Worm (Caenorhabditis elegans) whole organism, L1 larva: Measurements from ENCODE around the gene clec-61.

Source experiments
- C16A3.4 ChIP-seq: fragments of 150-350 bp; optimal IDR thresholded peaks from 2 replicates; lab custom pipeline; 2014; ENCODE audit warnings: missing biosample characterization, missing genetic modification characterization
- Y116A8C.19 ChIP-seq: sonication (generic microtip); optimal IDR thresholded peaks from 2 replicates; lab custom pipeline; 2016; ENCODE audit warnings: missing compliant biosample characterization, missing genetic modification characterization, borderline replicate concordance
- aha-1 ChIP-seq: fragments of 150-350 bp; optimal IDR thresholded peaks from 2 replicates; lab custom pipeline; 2014; ENCODE audit warnings: missing biosample characterization, missing genetic modification characterization
- alr-1 ChIP-seq: fragments of 200-800 bp; sonication (Bioruptor generic); optimal IDR thresholded peaks from 2 replicates; lab custom pipeline; 2018; ENCODE audit warnings: borderline replicate concordance, mild to moderate bottlenecking, missing genetic modification characterization, missing compliant biosample characterization
- ama-1 ChIP-seq: fragments of 150-350 bp; optimal IDR thresholded peaks from 2 replicates; lab custom pipeline; 2014
- blmp-1 ChIP-seq: fragments of 150-350 bp; optimal IDR thresholded peaks from 2 replicates; lab custom pipeline; 2014; ENCODE audit warnings: missing biosample characterization, missing genetic modification characterization
- ceh-8 ChIP-seq: fragments of 200-800 bp; sonication (Bioruptor generic); optimal IDR thresholded peaks from 2 replicates; lab custom pipeline; 2018; ENCODE audit warnings: mild to moderate bottlenecking, missing genetic modification characterization, moderate library complexity, missing compliant biosample characterization
- ceh-82 ChIP-seq, 3 experiments: fragments of 150-350 bp in 1 of 3; sonication (generic microtip) in 2 of 3; optimal IDR thresholded peaks; 2 replicates each; lab custom pipeline; 2014 to 2017; ENCODE audit warnings: missing biosample characterization in 3 of 3, missing genetic modification characterization in 3 of 3
- ceh-90 ChIP-seq: sonication (generic microtip); optimal IDR thresholded peaks from 2 replicates; lab custom pipeline; 2016; ENCODE audit warnings: missing genetic modification characterization, missing compliant biosample characterization
- ces-1 ChIP-seq: fragments of 150-350 bp; optimal IDR thresholded peaks from 2 replicates; lab custom pipeline; 2014; ENCODE audit warnings: missing biosample characterization, missing genetic modification reagents, missing genetic modification characterization
- dpl-1 ChIP-seq, 3 experiments: fragments of 150-350 bp in 2 of 3; sonication (generic microtip) in 1 of 3; optimal IDR thresholded peaks; 2 replicates each; lab custom pipeline; 2014 to 2017; ENCODE audit warnings: missing biosample characterization in 3 of 3, missing genetic modification characterization in 3 of 3, missing genetic modification reagents in 3 of 3
- dsc-1 ChIP-seq: sonication (generic microtip); optimal IDR thresholded peaks from 2 replicates; lab custom pipeline; 2016; ENCODE audit warnings: mild to moderate bottlenecking, missing genetic modification characterization, missing compliant biosample characterization
- efl-1 ChIP-seq, 4 experiments: fragments of 150-350 bp; optimal IDR thresholded peaks in 3 of 4; peaks in 1 of 4; 1 replicate in 1 of 4; 2 replicates in 3 of 4; lab custom pipeline; 2014; ENCODE audit warnings: missing biosample characterization in 2 of 4, missing genetic modification characterization in 2 of 4, missing genetic modification reagents in 2 of 4
- efl-3 ChIP-seq: fragments of 200-800 bp; sonication (Bioruptor generic); optimal IDR thresholded peaks from 2 replicates; lab custom pipeline; 2018; ENCODE audit warnings: mild to moderate bottlenecking, missing genetic modification characterization, missing compliant biosample characterization
- egl-13 ChIP-seq: sonication (generic microtip); optimal IDR thresholded peaks from 2 replicates; lab custom pipeline; 2016; ENCODE audit warnings: missing genotype, missing genetic modification reagents, missing genetic modification characterization, missing compliant biosample characterization
- egl-27 ChIP-seq, 2 experiments: fragments of 150-350 bp in 1 of 2; sonication (generic microtip); optimal IDR thresholded peaks; 3 replicates each; lab custom pipeline; 2017 to 2018; ENCODE audit warnings: missing biosample characterization in 2 of 2, missing genetic modification characterization in 2 of 2, missing genetic modification reagents in 2 of 2
- elt-2 ChIP-seq: sonication (generic microtip); optimal IDR thresholded peaks from 2 replicates; lab custom pipeline; 2016; ENCODE audit warnings: missing genetic modification characterization, mild to moderate bottlenecking, inconsistent platforms, missing compliant biosample characterization, missing genetic modification reagents
- elt-3 ChIP-seq, 6 experiments: fragments of 150-350 bp in 1 of 6; sonication (generic microtip); optimal IDR thresholded peaks; 2 replicates each; lab custom pipeline; 2017 to 2018; ENCODE audit warnings: missing biosample characterization in 6 of 6, missing genetic modification characterization in 6 of 6, inconsistent platforms in 1 of 6
- fkh-10 ChIP-seq: sonication (generic microtip); optimal IDR thresholded peaks from 2 replicates; lab custom pipeline; 2017; ENCODE audit warnings: missing biosample characterization, missing genetic modification reagents, missing genetic modification characterization
- fkh-4 ChIP-seq: sonication (generic microtip); optimal IDR thresholded peaks from 2 replicates; lab custom pipeline; 2016; ENCODE audit warnings: missing compliant biosample characterization, missing genetic modification characterization, borderline replicate concordance
- fkh-8 ChIP-seq: sonication (generic microtip); optimal IDR thresholded peaks from 2 replicates; lab custom pipeline; 2016; ENCODE audit warnings: mild to moderate bottlenecking, missing genetic modification characterization, missing compliant biosample characterization
- hpl-2 ChIP-seq: fragments of 150-350 bp; optimal IDR thresholded peaks from 2 replicates; lab custom pipeline; 2014; ENCODE audit warnings: missing biosample characterization, missing genetic modification reagents, missing genetic modification characterization
- irx-1 ChIP-seq: sonication (generic microtip); optimal IDR thresholded peaks from 2 replicates; lab custom pipeline; 2016; ENCODE audit warnings: missing genetic modification characterization, missing compliant biosample characterization
- jun-1 ChIP-seq: fragments of 150-350 bp; optimal IDR thresholded peaks from 2 replicates; lab custom pipeline; 2014; ENCODE audit warnings: missing biosample characterization, missing genetic modification reagents, missing genetic modification characterization
- lin-13 ChIP-seq: fragments of 150-350 bp; optimal IDR thresholded peaks from 2 replicates; lab custom pipeline; 2014; ENCODE audit warnings: missing biosample characterization, missing genetic modification reagents, missing genetic modification characterization
- lin-35 ChIP-seq, 2 experiments: fragments of 150-350 bp; optimal IDR thresholded peaks; 2 replicates each; lab custom pipeline; 2014; ENCODE audit warnings: missing biosample characterization in 2 of 2, missing genetic modification characterization in 2 of 2, missing genetic modification reagents in 2 of 2
- mab-9 ChIP-seq: fragments of 200-800 bp; sonication (Bioruptor generic); IDR thresholded peaks from 2 replicates; pipeline ENCODE4 v1.3.6; 2022; ENCODE audit warnings: missing genetic modification reagents, missing genetic modification characterization, missing compliant biosample characterization
- mef-2 ChIP-seq: fragments of 150-350 bp; optimal IDR thresholded peaks from 2 replicates; lab custom pipeline; 2014; ENCODE audit warnings: missing biosample characterization, missing genetic modification characterization
- nhr-11 ChIP-seq: fragments of 150-350 bp; optimal IDR thresholded peaks from 2 replicates; lab custom pipeline; 2014; ENCODE audit warnings: missing biosample characterization, missing genetic modification characterization
- nhr-19 ChIP-seq: fragments of 200-800 bp; sonication (Bioruptor generic); conservative IDR thresholded peaks from 2 replicates; pipeline ENCODE4 v1.3.6; 2022; ENCODE audit warnings: missing genetic modification characterization, missing compliant biosample characterization
- nhr-20 ChIP-seq: sonication (generic microtip); optimal IDR thresholded peaks from 2 replicates; lab custom pipeline; 2016; ENCODE audit warnings: mild to moderate bottlenecking, missing genetic modification characterization, missing compliant biosample characterization
- nhr-76 ChIP-seq: sonication (generic microtip); optimal IDR thresholded peaks from 2 replicates; lab custom pipeline; 2017; ENCODE audit warnings: missing biosample characterization, missing genetic modification characterization
- nhr-77 ChIP-seq: fragments of 150-350 bp; optimal IDR thresholded peaks from 2 replicates; lab custom pipeline; 2014; ENCODE audit warnings: missing biosample characterization, missing genetic modification characterization
- nhr-90 ChIP-seq: sonication (generic microtip); optimal IDR thresholded peaks from 2 replicates; lab custom pipeline; 2016; ENCODE audit warnings: mild to moderate bottlenecking, missing genetic modification characterization, missing compliant biosample characterization; ENCODE audit not compliant: poor library complexity
- pag-3 ChIP-seq: sonication (generic microtip); optimal IDR thresholded peaks from 2 replicates; lab custom pipeline; 2017; ENCODE audit warnings: missing genetic modification characterization, mild to moderate bottlenecking, missing compliant biosample characterization, antibody characterized with exemption, borderline replicate concordance; ENCODE audit not compliant: insufficient read depth
- pax-3 ChIP-seq: fragments of 200-800 bp; sonication (Bioruptor generic); optimal IDR thresholded peaks from 2 replicates; lab custom pipeline; 2018; ENCODE audit warnings: mild to moderate bottlenecking, missing genetic modification characterization, moderate library complexity, missing compliant biosample characterization
- rnt-1 ChIP-seq: sonication (generic microtip); optimal IDR thresholded peaks from 2 replicates; lab custom pipeline; 2016; ENCODE audit warnings: mild to moderate bottlenecking, missing genetic modification characterization, moderate library complexity, missing compliant biosample characterization
- skn-1 ChIP-seq: fragments of 150-350 bp; optimal IDR thresholded peaks from 2 replicates; lab custom pipeline; 2014; ENCODE audit warnings: missing biosample characterization, missing genetic modification characterization
- snu-23 ChIP-seq: sonication (generic microtip); optimal IDR thresholded peaks from 2 replicates; lab custom pipeline; 2016; ENCODE audit warnings: missing genetic modification characterization, missing compliant biosample characterization
- sptf-1 ChIP-seq: fragments of 150-350 bp; optimal IDR thresholded peaks from 2 replicates; lab custom pipeline; 2014; ENCODE audit warnings: missing biosample characterization, missing genetic modification characterization
- tlp-1 ChIP-seq: fragments of 150-350 bp; optimal IDR thresholded peaks from 2 replicates; lab custom pipeline; 2014; ENCODE audit warnings: missing biosample characterization, missing genetic modification characterization
- unc-130 ChIP-seq: fragments of 150-350 bp; optimal IDR thresholded peaks from 2 replicates; lab custom pipeline; 2017; ENCODE audit warnings: missing biosample characterization, missing genetic modification characterization, inconsistent platforms
- unc-30 ChIP-seq: sonication (generic microtip); optimal IDR thresholded peaks from 2 replicates; lab custom pipeline; 2017; ENCODE audit warnings: missing biosample characterization, missing genetic modification characterization
- unc-62 ChIP-seq: fragments of 150-350 bp; optimal IDR thresholded peaks from 2 replicates; lab custom pipeline; 2014; ENCODE audit warnings: missing biosample characterization, missing genetic modification reagents, missing genetic modification characterization
- unc-86 ChIP-seq: sonication (generic microtip); optimal IDR thresholded peaks from 2 replicates; lab custom pipeline; 2016; ENCODE audit warnings: missing genetic modification characterization, missing compliant biosample characterization
- unc-98 ChIP-seq: fragments of 200-800 bp; sonication (Bioruptor generic); IDR thresholded peaks from 2 replicates; pipeline ENCODE4 v1.3.6; 2022; ENCODE audit warnings: missing genetic modification characterization, missing compliant biosample characterization
- vab-15 ChIP-seq: sonication (generic microtip); optimal IDR thresholded peaks from 2 replicates; lab custom pipeline; 2017; ENCODE audit warnings: missing genotype, mild to moderate bottlenecking, missing genetic modification characterization, missing compliant biosample characterization
- xbp-1 ChIP-seq: sonication (generic microtip); optimal IDR thresholded peaks from 2 replicates; lab custom pipeline; 2016; ENCODE audit warnings: missing genetic modification characterization, missing compliant biosample characterization
- zip-4 ChIP-seq: fragments of 200-800 bp; sonication (Bioruptor generic); optimal IDR thresholded peaks from 2 replicates; lab custom pipeline; 2018; ENCODE audit warnings: mild to moderate bottlenecking, missing genetic modification characterization, moderate library complexity, missing compliant biosample characterization
- ztf-11 ChIP-seq, 2 experiments: sonication (generic microtip); optimal IDR thresholded peaks; 2 replicates each; lab custom pipeline; 2016 to 2017; ENCODE audit warnings: missing genetic modification characterization in 2 of 2, missing biosample characterization in 1 of 2, missing compliant biosample characterization in 1 of 2
- ztf-4 ChIP-seq: fragments of 150-350 bp; optimal IDR thresholded peaks from 2 replicates; lab custom pipeline; 2014; ENCODE audit warnings: missing biosample characterization, missing genetic modification characterization

clec-61 gene

DNA sequence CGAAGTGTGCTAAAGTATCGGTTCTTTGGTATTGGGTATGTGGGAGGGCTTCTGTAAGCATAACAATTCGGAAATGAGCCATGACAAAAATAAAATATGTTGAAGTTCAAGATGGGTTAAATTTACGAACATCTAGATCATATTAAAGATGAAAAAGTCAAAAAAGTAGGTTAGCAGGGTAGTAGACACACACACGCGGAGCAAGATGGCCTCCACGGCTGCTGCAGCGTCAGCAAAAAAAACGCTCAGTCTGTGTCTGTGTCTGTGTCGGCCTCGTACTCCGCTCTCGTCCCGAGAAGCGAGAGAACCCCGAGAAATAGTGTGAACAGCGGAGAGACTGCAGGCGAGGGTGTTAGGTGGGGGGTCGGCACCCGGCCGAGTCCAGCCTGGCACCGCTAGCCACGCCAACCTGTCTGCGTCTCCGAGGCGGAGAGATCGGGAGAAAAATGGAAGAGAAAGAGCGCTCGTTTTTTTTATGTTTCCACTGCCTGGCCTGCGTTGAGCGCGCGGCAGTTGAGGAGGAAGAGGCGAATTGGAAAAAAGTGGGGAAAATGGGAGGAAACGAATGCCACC is 12.2 kb upstream of the clec-61 start, which contains the start of gene myrf-1:
Gene myrf-1, minus strand, starts transcription at position 51 of the 573 bp plus-strand sequence.
- TF ChIP-seq unc-62 (GFP tag; lab: Kevin White, UChicago) (no peak), Y116A8C.19 (tag; lab: Kevin White, UChicago) (no peak), skn-1 (tag; lab: Kevin White, UChicago) (peak; percentile 77), efl-1 (optimal IDR thresholded peaks at IDR 0.05; lab: Kevin White, UChicago) (peak; percentile 72 to 79), efl-1 (GFP tag; optimal IDR thresholded peaks at IDR 0.05 in 1 of 2; lab: Kevin White, UChicago) (peak; percentile 55 to 91), unc-98 (no peak), elt-3 (tag; optimal IDR thresholded peaks at IDR 0.05; lab: Kevin White, UChicago) (peak in 1 of 6 experiments; percentile 9), fkh-4 (tag; lab: Kevin White, UChicago) (no peak), dpl-1 (GFP tag; optimal IDR thresholded peaks at IDR 0.05; lab: Kevin White, UChicago) (peak in 2 of 3 experiments; percentile 37 to 55), sptf-1 (tag; lab: Kevin White, UChicago) (no peak), nhr-19 (peak; percentile 80), nhr-11 (tag; lab: Kevin White, UChicago) (peak; percentile 84), jun-1 (tag; lab: Kevin White, UChicago) (peak; percentile 92), dsc-1 (tag; lab: Kevin White, UChicago) (peak; percentile 77), lin-35 (GFP tag; optimal IDR thresholded peaks at IDR 0.05; lab: Kevin White, UChicago) (peak; percentile 53 to 59), nhr-77 (peak; percentile 75), lin-13 (GFP tag; lab: Kevin White, UChicago) (peak; percentile 52), unc-86 (tag; lab: Kevin White, UChicago) (peak; percentile 73), ama-1 (lab: Kevin White, UChicago) (no peak), unc-30 (tag; lab: Kevin White, UChicago) (no peak), fkh-8 (tag; lab: Kevin White, UChicago) (peak; percentile 90), xbp-1 (peak; percentile 70), mef-2 (tag; lab: Kevin White, UChicago) (peak; percentile 10), C16A3.4 (tag; lab: Kevin White, UChicago) (peak; percentile 65), ceh-90 (tag; lab: Kevin White, UChicago) (no peak), aha-1 (tag; lab: Kevin White, UChicago) (peak; percentile 21), snu-23 (GFP tag; lab: Kevin White, UChicago) (peak; percentile 88), hpl-2 (GFP tag; lab: Kevin White, UChicago) (no peak), unc-130 (tag; lab: Kevin White, UChicago) (peak; percentile 70), ces-1 (GFP tag; lab: Kevin White, UChicago) (no peak), zip-4 (GFP tag; lab: Kevin White, UChicago) (peak; percentile 36), pag-3 (peak; percentile 72), alr-1 (tag; lab: Kevin White, UChicago) (no peak), blmp-1 (tag; lab: Kevin White, UChicago) (peak; percentile 73), fkh-10 (peak; percentile 66), elt-2 (tag; lab: Kevin White, UChicago) (peak; percentile 66), ceh-82 (tag; optimal IDR thresholded peaks at IDR 0.05; lab: Kevin White, UChicago) (peak; percentile 49 to 91 (median 53)), nhr-20 (tag; lab: Kevin White, UChicago) (peak; percentile 85), efl-3 (peak; percentile 22), irx-1 (tag; lab: Kevin White, UChicago) (peak; percentile 66), pax-3 (tag; lab: Kevin White, UChicago) (peak; percentile 37), rnt-1 (tag; lab: Kevin White, UChicago) (peak; percentile 82), mab-9 (GFP tag; lab: Robert Waterston, UW) (peak; percentile 53; the same call in 1 of the 2 replicates), ztf-4 (tag; lab: Kevin White, UChicago) (peak; percentile 80), nhr-90 (tag; lab: Kevin White, UChicago) (peak; percentile 73), nhr-76 (tag; lab: Kevin White, UChicago) (no peak), egl-13 (peak; percentile 84), ztf-11 (tag; optimal IDR thresholded peaks at IDR 0.05; lab: Kevin White, UChicago) (peak in 1 of 2 experiments; percentile 75), tlp-1 (tag; lab: Kevin White, UChicago) (no peak), vab-15 (tag; lab: Kevin White, UChicago) (no peak), egl-27 (tag; optimal IDR thresholded peaks at IDR 0.05; lab: Kevin White, UChicago) (peak; percentile 32 to 41), ceh-8 (GFP tag; lab: Kevin White, UChicago) (peak; percentile 85)
